Worm (Caenorhabditis elegans): ENCODE results near the gene Y73B6BL.23.

ce11 chrIV:6416553-6416952 is 2.3 kb downstream of the Y73B6BL.23 start, which contains the start of gene Y73B6BL.22:
- TF ChIP-seq ceh-36 (tag; optimal IDR thresholded peaks at IDR 0.05) (no peak), hnd-1 (tag; optimal IDR thresholded peaks at IDR 0.05) (no peak), tra-4 (tag; optimal IDR thresholded peaks at IDR 0.05) (no peak), ama-1 (optimal IDR thresholded peaks at IDR 0.05) (no peak), pes-1 (GFP tag; IDR thresholded peaks at IDR 0.05) (no peak), B0310.2 (tag; optimal IDR thresholded peaks at IDR 0.05) (no peak), flt-1 (GFP tag; IDR thresholded peaks at IDR 0.05) (no peak), F13C5.2 (tag; optimal IDR thresholded peaks at IDR 0.05) (no peak), ceh-13 (GFP tag; optimal IDR thresholded peaks at IDR 0.05) (no peak), aly-1 (tag; optimal IDR thresholded peaks at IDR 0.05) (no peak), hmbx-1 (tag; optimal IDR thresholded peaks at IDR 0.05) (no peak)
